Fruit fly (Drosophila melanogaster) whole organism, wandering third instar larva: ENCODE results near the gene Hsp68.

ENCODE experiments used
- Abd-B ChIP-seq: fragments of >200 bp; optimal IDR thresholded peaks from 2 replicates; lab custom pipeline; 2017; ENCODE audit warnings: missing biosample characterization, missing genetic modification characterization
- CG32264 ChIP-seq: fragments of 200-800 bp; sonication (Bioruptor generic); optimal IDR thresholded peaks from 2 replicates; lab custom pipeline; 2016; ENCODE audit warnings: missing biosample characterization, missing genetic modification characterization
- CG9705 ChIP-seq: fragments of 200-800 bp; sonication (Bioruptor generic); optimal IDR thresholded peaks from 2 replicates; lab custom pipeline; 2018; ENCODE audit warnings: missing biosample characterization, mild to moderate bottlenecking, missing genetic modification characterization
- CrebA ChIP-seq: fragments of 200-800 bp; sonication (Bioruptor generic); optimal IDR thresholded peaks from 2 replicates; lab custom pipeline; 2016; ENCODE audit warnings: missing biosample characterization, mild to moderate bottlenecking, missing genetic modification characterization, borderline replicate concordance
- Dif ChIP-seq: fragments of 200-275, 200-300 bp; sonication (Bioruptor generic); optimal IDR thresholded peaks from 2 replicates; lab custom pipeline; 2018; ENCODE audit warnings: missing biosample characterization, missing genetic modification characterization; ENCODE audit not compliant: partially characterized antibody
- GATAd ChIP-seq: sonication (Bioruptor generic); optimal IDR thresholded peaks from 2 replicates; lab custom pipeline; 2016; ENCODE audit warnings: missing biosample characterization, missing genetic modification characterization
- HLH106 ChIP-seq: fragments of 200-800 bp; optimal IDR thresholded peaks from 3 replicates; lab custom pipeline; 2019; ENCODE audit warnings: missing biosample characterization, mild to moderate bottlenecking, missing genetic modification characterization, moderate library complexity
- Hnf4 ChIP-seq: fragments of 200-800 bp; sonication (Bioruptor generic); optimal IDR thresholded peaks from 2 replicates; lab custom pipeline; 2016; ENCODE audit warnings: missing biosample characterization, mild to moderate bottlenecking, missing genetic modification characterization
- Hr78 ChIP-seq: fragments of >200 bp; optimal IDR thresholded peaks from 2 replicates; lab custom pipeline; 2017; ENCODE audit warnings: missing biosample characterization, missing genetic modification characterization
- Hr83 ChIP-seq: fragments of 200-300 bp; sonication (Bioruptor generic); optimal IDR thresholded peaks from 2 replicates; lab custom pipeline; 2016; ENCODE audit warnings: missing biosample characterization, mild to moderate bottlenecking, missing genetic modification characterization, moderate library complexity; ENCODE audit not compliant: poor library complexity, severe bottlenecking
- Jra ChIP-seq: sonication (Bioruptor generic); optimal IDR thresholded peaks from 2 replicates; lab custom pipeline; 2016; ENCODE audit warnings: missing biosample characterization, missing genetic modification characterization
- Mio ChIP-seq: sonication (Bioruptor generic); optimal IDR thresholded peaks from 2 replicates; lab custom pipeline; 2016; ENCODE audit warnings: missing biosample characterization, missing genetic modification characterization
- Myc ChIP-seq: fragments of >200 bp; optimal IDR thresholded peaks from 2 replicates; lab custom pipeline; 2017
- N ChIP-seq: fragments of >200 bp; optimal IDR thresholded peaks from 2 replicates; lab custom pipeline; 2018; ENCODE audit warnings: missing biosample characterization, missing external identifiers, missing genetic modification characterization
- OdsH ChIP-seq: fragments of 200-800 bp; sonication (Bioruptor generic); optimal IDR thresholded peaks from 2 replicates; lab custom pipeline; 2016; ENCODE audit warnings: missing biosample characterization, mild to moderate bottlenecking, missing genetic modification characterization
- Rel ChIP-seq, 2 experiments: fragments of 200-800 bp; sonication (Bioruptor generic) in 1 of 2; optimal IDR thresholded peaks; 2 replicates in 1 of 2; 3 replicates in 1 of 2; lab custom pipeline; 2016 to 2019; ENCODE audit warnings: mild to moderate bottlenecking in 2 of 2, missing biosample characterization in 2 of 2, missing genetic modification characterization in 2 of 2, moderate library complexity in 1 of 2
- Sp1 ChIP-seq: fragments of 200-800 bp; sonication (Bioruptor generic); optimal IDR thresholded peaks from 3 replicates; lab custom pipeline; 2019; ENCODE audit warnings: missing biosample characterization, mild to moderate bottlenecking, missing genetic modification characterization, moderate library complexity
- br ChIP-seq: fragments of 200-800 bp; sonication (Bioruptor generic); optimal IDR thresholded peaks from 2 replicates; lab custom pipeline; 2016; ENCODE audit warnings: missing biosample characterization, missing genetic modification characterization
- brk ChIP-seq: fragments of 200-800 bp; sonication (Bioruptor generic); optimal IDR thresholded peaks from 2 replicates; lab custom pipeline; 2016; ENCODE audit warnings: missing biosample characterization, mild to moderate bottlenecking, missing genetic modification characterization
- dmrt93B ChIP-seq: fragments of 200-800 bp; sonication (Bioruptor generic); optimal IDR thresholded peaks from 2 replicates; lab custom pipeline; 2018; ENCODE audit warnings: missing biosample characterization, mild to moderate bottlenecking, missing genetic modification characterization
- dsf ChIP-seq: sonication (Bioruptor generic); optimal IDR thresholded peaks from 2 replicates; lab custom pipeline; 2016; ENCODE audit warnings: missing biosample characterization, missing genetic modification characterization, borderline replicate concordance
- ey ChIP-seq: fragments of 200-800 bp; sonication (Bioruptor generic); optimal IDR thresholded peaks from 2 replicates; lab custom pipeline; 2016; ENCODE audit warnings: missing biosample characterization, missing genetic modification characterization
- foxo ChIP-seq, 2 experiments: fragments of 200-800 bp; sonication (Bioruptor generic); optimal IDR thresholded peaks; 2 replicates in 1 of 2; 3 replicates in 1 of 2; lab custom pipeline; 2016 to 2017; ENCODE audit warnings: missing biosample characterization in 2 of 2, missing genetic modification characterization in 2 of 2
- fru ChIP-seq: fragments of 200-800 bp; sonication (Bioruptor generic); optimal IDR thresholded peaks from 3 replicates; lab custom pipeline; 2016; ENCODE audit warnings: missing biosample characterization, mild to moderate bottlenecking, missing genetic modification characterization
- h ChIP-seq: fragments of 200-800 bp; sonication (Bioruptor generic); optimal IDR thresholded peaks from 3 replicates; lab custom pipeline; 2016; ENCODE audit warnings: missing biosample characterization, mild to moderate bottlenecking, missing genetic modification characterization
- jim ChIP-seq: fragments of 175-275, 200-325 bp; sonication (Bioruptor generic); optimal IDR thresholded peaks from 2 replicates; lab custom pipeline; 2016; ENCODE audit warnings: missing biosample characterization, mild to moderate bottlenecking, missing genetic modification characterization
- lola ChIP-seq: fragments of >200 bp; optimal IDR thresholded peaks from 2 replicates; lab custom pipeline; 2017; ENCODE audit warnings: missing biosample characterization, missing genetic modification characterization
- pan ChIP-seq: fragments of >200 bp; optimal IDR thresholded peaks from 2 replicates; lab custom pipeline; 2017
- psq ChIP-seq: fragments of 200-800 bp; sonication (Bioruptor generic); optimal IDR thresholded peaks from 3 replicates; lab custom pipeline; 2017; ENCODE audit warnings: missing biosample characterization, mild to moderate bottlenecking, missing genetic modification characterization, moderate library complexity
- rgr ChIP-seq: fragments of 200-800 bp; sonication (Bioruptor generic); optimal IDR thresholded peaks from 3 replicates; lab custom pipeline; 2016; ENCODE audit warnings: missing biosample characterization, mild to moderate bottlenecking, missing genetic modification characterization
- sage ChIP-seq: fragments of 200-800 bp; sonication (Bioruptor generic); optimal IDR thresholded peaks from 2 replicates; lab custom pipeline; 2016; ENCODE audit warnings: missing biosample characterization, mild to moderate bottlenecking, missing genetic modification characterization
- sv ChIP-seq: fragments of 200-800 bp; sonication (Bioruptor generic); optimal IDR thresholded peaks from 3 replicates; lab custom pipeline; 2016; ENCODE audit warnings: missing biosample characterization, missing genetic modification characterization
- usp ChIP-seq: fragments of >200 bp; optimal IDR thresholded peaks from 2 replicates; lab custom pipeline; 2017; ENCODE audit warnings: missing biosample characterization, missing genetic modification characterization
- woc ChIP-seq: sonication (Bioruptor generic); optimal IDR thresholded peaks from 2 replicates; lab custom pipeline; 2016; ENCODE audit warnings: missing biosample characterization, mild to moderate bottlenecking, missing genetic modification characterization

Gene Hsp68

DNA sequence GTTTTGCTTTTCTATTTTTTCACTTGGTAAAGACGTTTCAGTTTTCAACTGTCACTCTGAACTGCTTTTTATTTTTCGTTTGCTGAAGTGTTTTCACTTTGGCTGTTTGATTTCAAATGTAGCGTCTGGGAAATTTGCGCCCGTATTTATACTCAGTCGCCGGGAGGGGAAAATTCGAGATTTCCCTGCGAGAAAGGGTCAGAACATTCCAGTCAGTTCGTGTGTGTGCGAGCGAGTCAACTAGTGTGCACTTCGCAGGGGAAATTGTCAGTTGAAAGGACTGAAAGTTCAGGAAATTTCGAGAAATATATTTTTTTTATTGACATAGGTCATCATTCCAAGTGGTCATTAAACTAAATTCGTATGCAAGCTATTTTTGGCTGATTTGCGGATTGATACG lies at the start of gene Hsp68:
Hsp68 (minus strand) TSS at position 123 of the 400 bp plus-strand sequence.
- TF ChIP-seq N (GFP tag; lab: Kevin White, UChicago), result no peak
- no peak for TF ChIP-seq GATAd (GFP tag; lab: Kevin White, UChicago)
- TF ChIP-seq Rel (GFP tag; optimal IDR thresholded peaks at IDR 0.05; lab: Kevin White, UChicago), result no peak
- TF ChIP-seq Rel (tag; optimal IDR thresholded peaks at IDR 0.05; lab: Kevin White, UChicago), result peak; percentile 60
- TF ChIP-seq Myc, result peak; percentile 17
- TF ChIP-seq Sp1, result peak; percentile 24

- peak; percentile 59 for TF ChIP-seq ey (GFP tag; lab: Kevin White, UChicago)
- peak; percentile 7 to 77 for TF ChIP-seq foxo (GFP tag; optimal IDR thresholded peaks at IDR 0.05; lab: Kevin White, UChicago)
- peak; percentile 9 for TF ChIP-seq dsf (GFP tag; lab: Kevin White, UChicago)
- no peak for TF ChIP-seq lola
- peak; percentile 37 for TF ChIP-seq Sp1
- no peak for TF ChIP-seq jim (GFP tag; lab: Kevin White, UChicago)
- peak; percentile 75 for TF ChIP-seq rgr (GFP tag; lab: Kevin White, UChicago)
- no peak for TF ChIP-seq usp
- peak; percentile 24 for TF ChIP-seq CG32264 (GFP tag; lab: Kevin White, UChicago)
- peak; percentile 78 for TF ChIP-seq br (GFP tag; lab: Kevin White, UChicago)
- TF ChIP-seq brk (GFP tag; lab: Kevin White, UChicago), result peak; percentile 86
- TF ChIP-seq sv, result peak; percentile 43
- peak; percentile 71 for TF ChIP-seq OdsH (GFP tag; lab: Kevin White, UChicago)
- peak; percentile 39 for TF ChIP-seq Hr83
- TF ChIP-seq HLH106 (tag; lab: Kevin White, UChicago), result peak; percentile 44
- peak; percentile 47 for TF ChIP-seq woc (GFP tag; lab: Kevin White, UChicago)
- peak; percentile 74 for TF ChIP-seq Jra (GFP tag; lab: Kevin White, UChicago)
- peak; percentile 72 for TF ChIP-seq Hnf4
- no peak for TF ChIP-seq Mio
- no peak for TF ChIP-seq Rel (GFP tag; optimal IDR thresholded peaks at IDR 0.05; lab: Kevin White, UChicago)
- peak; percentile 33 for TF ChIP-seq Rel (tag; optimal IDR thresholded peaks at IDR 0.05; lab: Kevin White, UChicago)
- peak; percentile 84 for TF ChIP-seq h (GFP tag; lab: Kevin White, UChicago)
- TF ChIP-seq sage (GFP tag; lab: Kevin White, UChicago), result peak; percentile 49
- TF ChIP-seq Dif (GFP tag; lab: Kevin White, UChicago), result no peak
- TF ChIP-seq dmrt93B (GFP tag; lab: Kevin White, UChicago), result no peak
- TF ChIP-seq fru (GFP tag; lab: Kevin White, UChicago), result peak; percentile 73
Observed at dm6 chr3R:24106059-24106631, 49.0 kb upstream of the Hsp68 start.

DNA sequence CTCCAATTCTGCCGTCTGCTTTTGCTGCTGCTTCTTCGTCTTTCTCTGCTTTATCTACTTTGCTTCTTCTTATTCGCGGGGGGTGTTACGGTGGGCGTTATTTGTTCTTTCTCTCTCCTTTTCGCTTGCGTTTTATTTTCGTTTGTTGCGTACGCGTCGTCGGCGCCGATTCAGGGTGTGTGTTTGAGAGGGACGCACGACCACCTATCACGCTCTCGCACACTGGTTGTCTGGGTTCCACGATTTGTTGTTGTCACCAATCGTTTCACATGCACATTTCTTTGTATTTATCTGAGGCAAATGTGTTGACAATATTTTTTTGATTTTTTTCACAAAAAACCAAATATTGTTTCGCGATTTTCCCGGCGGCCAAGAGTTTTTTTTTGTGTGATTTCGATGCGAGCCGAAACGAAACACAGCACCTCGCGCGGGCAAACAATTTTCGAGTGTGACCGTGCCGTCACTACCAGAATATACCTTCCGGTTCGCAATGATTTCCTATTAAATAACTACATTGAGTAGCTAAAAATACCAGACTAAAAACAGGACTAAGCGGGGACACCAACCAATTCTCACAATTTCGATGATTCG lies 48.3 kb upstream of the Hsp68 start, which contains the start of gene Syx1A:
Syx1A (minus strand) TSS at position 452 of the 591 bp plus-strand sequence.
- TF ChIP-seq Hr78 (no peak), sage (GFP tag; lab: Kevin White, UChicago) (no peak), Rel (GFP tag; optimal IDR thresholded peaks at IDR 0.05; lab: Kevin White, UChicago) (no peak), Rel (tag; optimal IDR thresholded peaks at IDR 0.05; lab: Kevin White, UChicago) (peak; percentile 68), Abd-B (GFP tag; lab: Kevin White, UChicago) (no peak), foxo (GFP tag; optimal IDR thresholded peaks at IDR 0.05; lab: Kevin White, UChicago) (peak in 1 of 2 experiments; percentile 13), h (GFP tag; lab: Kevin White, UChicago) (peak; percentile 26), HLH106 (tag; lab: Kevin White, UChicago) (peak; percentile 23), sv (no peak), CrebA (no peak), woc (GFP tag; lab: Kevin White, UChicago) (peak; percentile 6), fru (GFP tag; lab: Kevin White, UChicago) (peak; percentile 24), br (GFP tag; lab: Kevin White, UChicago) (peak; percentile 35), psq (GFP tag; lab: Kevin White, UChicago) (peak; percentile 100), Sp1 (peak; percentile 17), GATAd (GFP tag; lab: Kevin White, UChicago) (no peak), usp (no peak), Hnf4 (peak; percentile 7), pan (no peak), CG9705 (GFP tag; lab: Kevin White, UChicago) (no peak), lola (peak; percentile 46)
- TF ChIP-seq, all 38 proteins: peak for 11
